Worm (Caenorhabditis elegans) whole organism, young adult: ENCODE measurements around the gene C36C9.11.

Experiments used
- F37B4.10 ChIP-seq: fragments of 200-800 bp; sonication (Bioruptor generic); IDR thresholded peaks from 2 replicates; pipeline ENCODE4 v1.3.6; 2022; ENCODE audit warnings: missing genetic modification characterization, missing compliant biosample characterization
- F39B2.1 ChIP-seq: fragments of 200-800 bp; sonication (Bioruptor generic); IDR thresholded peaks from 2 replicates; pipeline ENCODE4 v1.3.6; 2022; ENCODE audit warnings: missing genetic modification reagents, missing genetic modification characterization, missing compliant biosample characterization
- aptf-2 ChIP-seq: fragments of 200-800 bp; sonication (Bioruptor generic); conservative IDR thresholded peaks from 2 replicates; pipeline ENCODE4 v1.3.6; 2022; ENCODE audit warnings: missing genetic modification reagents, missing genetic modification characterization, missing compliant biosample characterization
- dpl-1 ChIP-seq: fragments of 150-350 bp; optimal IDR thresholded peaks from 2 replicates; lab custom pipeline; 2014; ENCODE audit warnings: missing biosample characterization, missing genetic modification reagents, missing genetic modification characterization
- madf-10 ChIP-seq: sonication (generic microtip); optimal IDR thresholded peaks from 2 replicates; lab custom pipeline; 2016; ENCODE audit warnings: mild to moderate bottlenecking, missing genetic modification characterization, missing compliant biosample characterization

DNA sequence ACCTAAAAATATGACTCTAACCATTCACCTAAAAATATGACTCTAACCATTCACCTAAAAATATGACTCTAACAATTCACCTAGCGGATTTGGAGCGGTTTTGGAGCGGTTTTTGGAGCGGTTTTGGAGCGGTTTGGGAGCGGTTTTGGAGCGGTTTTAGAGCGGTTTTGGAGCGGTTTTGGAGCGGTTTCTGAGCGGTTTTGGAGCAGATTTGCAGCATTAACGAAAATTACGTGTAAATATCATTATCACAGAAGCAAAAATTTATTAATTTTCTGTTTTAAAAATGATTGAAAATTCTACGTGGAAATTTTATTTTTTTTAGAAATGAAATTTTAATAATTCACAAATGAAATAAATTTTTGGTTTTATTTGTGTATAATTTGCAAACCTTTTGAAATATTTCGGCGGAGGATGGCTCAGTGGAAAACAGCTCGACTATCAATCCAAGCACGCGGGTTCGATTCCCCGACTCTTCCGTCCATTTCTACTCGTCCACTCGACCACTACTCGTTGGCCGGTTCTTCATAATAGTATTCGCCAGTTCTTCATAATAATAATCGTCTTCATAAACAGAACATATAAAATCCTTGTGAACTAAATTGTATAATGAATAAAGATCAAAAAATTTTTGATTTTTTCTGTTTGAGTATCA, 43.6 kb upstream of the C36C9.11 start:
- TF ChIP-seq F37B4.10 (no peak), aptf-2 (GFP tag; lab: Robert Waterston, UW) (no peak), F39B2.1 (GFP tag; lab: Robert Waterston, UW) (no peak), dpl-1 (GFP tag; lab: Kevin White, UChicago) (no peak), madf-10 (tag; lab: Kevin White, UChicago) (no peak)
